Fruit fly (Drosophila melanogaster): ENCODE measurements around the gene CG42507.

CG42507 gene

dm6 chr3L:14761837-14762785 lies 4.3 kb upstream of the CG42507 start, which contains the start of the genes Tsen34 and Mgat4a (continued):
- TF ChIP-seq CG10979 (tag; optimal IDR thresholded peaks at IDR 0.05) (no peak), ash1 (GFP tag; optimal IDR thresholded peaks at IDR 0.05) (peak; percentile 59), CG8924 (tag; optimal IDR thresholded peaks at IDR 0.05) (peak; percentile 68), GATAe (GFP tag; conservative IDR thresholded peaks at IDR 0.05) (no peak), pnt (GFP tag; optimal IDR thresholded peaks at IDR 0.05) (no peak), hbn (GFP tag; IDR thresholded peaks at IDR 0.05; ENCODE audit: partially characterized antibody) (peak; percentile 50; the same call in 1 of the 2 replicates), danr (GFP tag; IDR thresholded peaks at IDR 0.05) (no peak), CG15696 (tag; optimal IDR thresholded peaks at IDR 0.05) (peak; percentile 30), Elba2 (GFP tag; optimal IDR thresholded peaks at IDR 0.05) (peak; percentile 93), crp (GFP tag; optimal IDR thresholded peaks at IDR 0.05) (peak in 1 of 2 experiments; percentile 39), CG14710 (tag; optimal IDR thresholded peaks at IDR 0.05) (peak; percentile 40), CG4617 (GFP tag; optimal IDR thresholded peaks at IDR 0.05; ENCODE audit: borderline replicate concordance) (peak; percentile 82), Dp (GFP tag; optimal IDR thresholded peaks at IDR 0.05) (peak; percentile 49), inv (GFP tag; IDR thresholded peaks at IDR 0.05; ENCODE audit: partially characterized antibody) (no peak), vvl (GFP tag; IDR thresholded peaks at IDR 0.05) (no peak; the same call in 1 of the 2 replicates), Rfx (GFP tag; IDR thresholded peaks at IDR 0.05) (peak; percentile 78), vnd (GFP tag; IDR thresholded peaks at IDR 0.05; ENCODE audit: partially characterized antibody) (peak; percentile 17; the same call in 1 of the 3 replicates), CG12071 (GFP tag; optimal IDR thresholded peaks at IDR 0.05) (no peak), CG10959 (GFP tag; IDR thresholded peaks at IDR 0.05) (no peak), Ets97D (GFP tag; optimal IDR thresholded peaks at IDR 0.05) (peak; percentile 15), zen2 (GFP tag; IDR thresholded peaks at IDR 0.05; ENCODE audit: partially characterized antibody) (no peak; the same call in 2 of the 3 replicates), B-H2 (GFP tag; optimal IDR thresholded peaks at IDR 0.05) (peak; percentile 84), pb (GFP tag; optimal IDR thresholded peaks at IDR 0.05) (no peak), CG1529 (GFP tag; optimal IDR thresholded peaks at IDR 0.05) (no peak), CTCF (GFP tag; optimal IDR thresholded peaks at IDR 0.05) (peak; percentile 14), Dfd (GFP tag; optimal IDR thresholded peaks at IDR 0.05) (no peak), tap (tag; optimal IDR thresholded peaks at IDR 0.05) (peak; percentile 15), CG10209 (GFP tag; optimal IDR thresholded peaks at IDR 0.05) (peak; percentile 62), gsb (GFP tag; IDR thresholded peaks at IDR 0.05) (peak; percentile 38; the same call in 1 of the 2 replicates), ATbp (GFP tag; optimal IDR thresholded peaks at IDR 0.05) (no peak), Xbp1 (GFP tag; optimal IDR thresholded peaks at IDR 0.05) (no peak), grn (GFP tag; optimal IDR thresholded peaks at IDR 0.05) (no peak), Dad (GFP tag; optimal IDR thresholded peaks at IDR 0.05) (peak; percentile 46), Xrp1 (GFP tag; IDR thresholded peaks at IDR 0.05) (peak; percentile 54), tgo (GFP tag; IDR thresholded peaks at IDR 0.05) (0 out of 3 replicates have a peak, but pooled peaks have one; percentile 22), HmgZ (tag; optimal IDR thresholded peaks at IDR 0.05) (peak; percentile 50), jumu (GFP tag; optimal IDR thresholded peaks at IDR 0.05) (no peak), Oli (tag; optimal IDR thresholded peaks at IDR 0.05) (no peak), NK7.1 (GFP tag; optimal IDR thresholded peaks at IDR 0.05) (peak; percentile 44), CG1602 (GFP tag; optimal IDR thresholded peaks at IDR 0.05) (no peak), CG12236 (GFP tag; optimal IDR thresholded peaks at IDR 0.05) (no peak), CG6689 (GFP tag; IDR thresholded peaks at IDR 0.05) (no peak), CG2120 (GFP tag; optimal IDR thresholded peaks at IDR 0.05) (peak; percentile 71), CG11504 (tag; optimal IDR thresholded peaks at IDR 0.05) (no peak), Taf1 (GFP tag; IDR thresholded peaks at IDR 0.05) (no peak; the same call in 1 of the 2 replicates), seq (GFP tag; IDR thresholded peaks at IDR 0.05) (peak; percentile 14; the same call in 1 of the 2 replicates), CG13296 (GFP tag; optimal IDR thresholded peaks at IDR 0.05) (peak; percentile 82), CG18476 (GFP tag; optimal IDR thresholded peaks at IDR 0.05) (peak; percentile 15), CG3838 (GFP tag; optimal IDR thresholded peaks at IDR 0.05) (no peak)
